Fruit fly (Drosophila melanogaster): ENCODE measurements around the gene CG43312.

DNA sequence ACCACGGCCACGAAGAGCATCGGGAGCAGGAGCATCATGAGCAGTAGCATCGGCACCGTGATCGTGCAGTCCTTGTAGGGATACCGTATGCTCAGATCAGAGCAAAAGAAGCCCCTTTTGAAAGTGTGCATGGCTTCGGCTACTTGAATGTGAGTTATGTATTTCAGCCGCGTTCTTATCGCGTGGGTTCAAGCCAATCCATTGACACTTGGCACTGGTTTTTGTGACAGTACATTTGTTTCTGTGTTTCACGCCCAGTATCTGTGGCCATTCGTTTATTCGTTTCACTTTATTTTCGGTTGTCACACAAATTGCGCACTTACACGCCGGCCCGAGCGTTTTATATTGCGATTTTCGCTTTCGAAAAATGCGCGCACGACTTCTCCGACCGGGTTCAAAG is 41.0 kb upstream of the CG43312 start:
- TF ChIP-seq CTCF (optimal IDR thresholded peaks at IDR 0.05): no peak
- no peak for TF ChIP-seq CG8478 (optimal IDR thresholded peaks at IDR 0.05)

Data from S2 (cell line).